Worm (Caenorhabditis elegans): ENCODE data around the gene cacn-1.

Gene cacn-1

ce11 chrII:14150031-14150430, 8.1 kb upstream of the cacn-1 start, which contains the start of gene W03H9.1:
W03H9.1 (minus strand) TSS chrII:14150131.
- no peak for TF ChIP-seq jun-1 (tag; optimal IDR thresholded peaks at IDR 0.05)
- TF ChIP-seq ZK546.5 (tag; optimal IDR thresholded peaks at IDR 0.05): no peak
- TF ChIP-seq nhr-76 (tag; optimal IDR thresholded peaks at IDR 0.05): no peak
- TF ChIP-seq pqm-1 (tag; optimal IDR thresholded peaks at IDR 0.05): no peak
- TF ChIP-seq ztf-4 (tag; optimal IDR thresholded peaks at IDR 0.05): no peak
- no peak for TF ChIP-seq unc-39 (tag; optimal IDR thresholded peaks at IDR 0.05)
- TF ChIP-seq nhr-43 (tag; optimal IDR thresholded peaks at IDR 0.05; ENCODE audit: poor library complexity, severe bottlenecking): no peak
- TF ChIP-seq eor-1 (tag; optimal IDR thresholded peaks at IDR 0.05): no peak
- no peak for TF ChIP-seq aly-2 (tag; optimal IDR thresholded peaks at IDR 0.05)
- no peak for TF ChIP-seq snpc-4 (tag; optimal IDR thresholded peaks at IDR 0.05)
- no peak for TF ChIP-seq fos-1 (tag; optimal IDR thresholded peaks at IDR 0.05)
- no peak for TF ChIP-seq skn-1 (tag; optimal IDR thresholded peaks at IDR 0.05)
- no peak for TF ChIP-seq R02D3.7 (tag; optimal IDR thresholded peaks at IDR 0.05)
- no peak for TF ChIP-seq lin-15B (tag; optimal IDR thresholded peaks at IDR 0.05)
- no peak for TF ChIP-seq nhr-28 (tag; optimal IDR thresholded peaks at IDR 0.05)
- no peak for TF ChIP-seq elt-1 (tag; optimal IDR thresholded peaks at IDR 0.05)

- TF ChIP-seq lin-15B (tag; optimal IDR thresholded peaks at IDR 0.05) (peak; percentile 41), skn-1 (tag; optimal IDR thresholded peaks at IDR 0.05) (no peak), elt-1 (tag; optimal IDR thresholded peaks at IDR 0.05) (no peak), eor-1 (tag; optimal IDR thresholded peaks at IDR 0.05) (no peak), ceh-28 (tag; optimal IDR thresholded peaks at IDR 0.05) (peak; percentile 40), R02D3.7 (tag; optimal IDR thresholded peaks at IDR 0.05) (peak; percentile 26), pha-4 (tag; optimal IDR thresholded peaks at IDR 0.05) (peak; percentile 42), daf-12 (tag; optimal IDR thresholded peaks at IDR 0.05) (no peak), lin-39 (tag; optimal IDR thresholded peaks at IDR 0.05) (no peak), nfya-1 (tag; optimal IDR thresholded peaks at IDR 0.05; ENCODE audit: insufficient read depth) (peak; percentile 60), egl-27 (tag; optimal IDR thresholded peaks at IDR 0.05) (no peak), elt-2 (tag; optimal IDR thresholded peaks at IDR 0.05) (peak; percentile 26), mdl-1 (tag; optimal IDR thresholded peaks at IDR 0.05) (no peak), snpc-4 (tag; optimal IDR thresholded peaks at IDR 0.05) (peak; percentile 5), ceh-16 (tag; optimal IDR thresholded peaks at IDR 0.05) (no peak), fos-1 (tag; optimal IDR thresholded peaks at IDR 0.05) (no peak), ztf-11 (tag; optimal IDR thresholded peaks at IDR 0.05) (no peak), egl-5 (tag; optimal IDR thresholded peaks at IDR 0.05) (no peak), nhr-43 (tag; optimal IDR thresholded peaks at IDR 0.05; ENCODE audit: poor library complexity, severe bottlenecking) (peak; percentile 72), nhr-23 (tag; optimal IDR thresholded peaks at IDR 0.05) (peak; percentile 45), sea-2 (GFP tag; optimal IDR thresholded peaks at IDR 0.05) (no peak), mml-1 (tag; optimal IDR thresholded peaks at IDR 0.05) (no peak), nhr-25 (tag; optimal IDR thresholded peaks at IDR 0.05) (peak; percentile 39), ama-1 (optimal IDR thresholded peaks at IDR 0.05) (no peak), nhr-28 (tag; optimal IDR thresholded peaks at IDR 0.05) (no peak), ztf-4 (tag; optimal IDR thresholded peaks at IDR 0.05) (no peak), hmg-11 (tag; optimal IDR thresholded peaks at IDR 0.05) (peak; percentile 88), lsy-12 (tag; optimal IDR thresholded peaks at IDR 0.05) (peak; percentile 61), tbx-2 (tag; optimal IDR thresholded peaks at IDR 0.05) (no peak)
Measured at ce11 chrII:14143838-14144268, 1.9 kb upstream of the cacn-1 start, which contains the start of gene W03H9.2. W03H9.2 (minus strand) TSS chrII:14143869.

- TF ChIP-seq nhr-23 (tag; optimal IDR thresholded peaks at IDR 0.05): no peak
- no peak for TF ChIP-seq hmg-11 (tag; optimal IDR thresholded peaks at IDR 0.05)
- TF ChIP-seq unc-39 (tag; optimal IDR thresholded peaks at IDR 0.05): no peak
- TF ChIP-seq nhr-43 (tag; optimal IDR thresholded peaks at IDR 0.05; ENCODE audit: poor library complexity, severe bottlenecking): no peak
- TF ChIP-seq mml-1 (tag; optimal IDR thresholded peaks at IDR 0.05): no peak
- TF ChIP-seq nhr-237 (tag; optimal IDR thresholded peaks at IDR 0.05): no peak
- TF ChIP-seq egl-5 (tag; optimal IDR thresholded peaks at IDR 0.05): no peak
- TF ChIP-seq ztf-11 (tag; optimal IDR thresholded peaks at IDR 0.05): no peak
- no peak for TF ChIP-seq zag-1 (tag; optimal IDR thresholded peaks at IDR 0.05)
- no peak for TF ChIP-seq lin-39 (tag; optimal IDR thresholded peaks at IDR 0.05)
- no peak for TF ChIP-seq lsy-12 (tag; optimal IDR thresholded peaks at IDR 0.05)
- no peak for TF ChIP-seq lin-15B (tag; optimal IDR thresholded peaks at IDR 0.05)
- no peak for TF ChIP-seq nhr-77 (tag; optimal IDR thresholded peaks at IDR 0.05)
- TF ChIP-seq daf-12 (tag; optimal IDR thresholded peaks at IDR 0.05): no peak
- TF ChIP-seq fos-1 (tag; optimal IDR thresholded peaks at IDR 0.05): no peak
- no peak for TF ChIP-seq ceh-82 (tag; optimal IDR thresholded peaks at IDR 0.05)
Measured at ce11 chrII:14138849-14139419, 3.0 kb downstream of the cacn-1 start.

Data from whole organism, L3 larva.